Worm (Caenorhabditis elegans) whole organism, mixed stage, embryonic: ENCODE data around the gene F37C12.10.

Experiments
- elt-1 ChIP-seq: sonication (generic microtip); optimal IDR thresholded peaks from 2 replicates; lab custom pipeline; 2017; ENCODE audit warnings: missing genetic modification characterization, mild to moderate bottlenecking, missing compliant biosample characterization, antibody characterized with exemption, moderate library complexity, borderline replicate concordance; ENCODE audit not compliant: insufficient read depth
- pha-4 ChIP-seq: fragments of 150-350 bp; optimal IDR thresholded peaks from 2 replicates; lab custom pipeline; 2018; ENCODE audit warnings: missing biosample characterization, missing genetic modification reagents, missing genetic modification characterization
- unc-62 ChIP-seq: fragments of 150-350 bp; optimal IDR thresholded peaks from 2 replicates; lab custom pipeline; 2014; ENCODE audit warnings: missing biosample characterization, missing genetic modification reagents, missing genetic modification characterization
- ztf-11 ChIP-seq: fragments of 150-350 bp; optimal IDR thresholded peaks from 2 replicates; lab custom pipeline; 2014; ENCODE audit warnings: missing biosample characterization, missing genetic modification characterization

DNA sequence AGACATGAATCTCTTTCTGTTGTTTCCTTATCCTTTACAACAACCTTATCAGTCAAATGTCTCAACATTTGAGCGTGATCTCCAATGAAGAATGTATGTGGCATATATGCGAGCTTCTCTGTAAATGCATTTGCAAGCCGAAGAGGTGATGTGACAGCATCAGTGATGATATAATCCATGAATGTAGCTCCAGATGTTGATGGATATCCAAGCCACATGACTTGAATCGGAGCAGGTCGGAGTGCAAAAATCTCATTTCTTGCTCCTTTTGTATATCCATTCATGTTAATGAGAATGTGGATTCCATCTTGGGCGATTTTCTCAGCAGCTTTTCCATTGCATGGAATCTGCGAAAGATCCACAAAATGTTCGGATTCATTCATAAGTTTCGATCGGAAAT lies 40.0 kb downstream of the F37C12.10 start:
- TF ChIP-seq ztf-11 (tag; lab: Kevin White, UChicago) (no peak), elt-1 (tag; lab: Kevin White, UChicago) (no peak), unc-62 (GFP tag; lab: Kevin White, UChicago) (no peak), pha-4 (tag; lab: Kevin White, UChicago) (no peak)
